Worm (Caenorhabditis elegans): ENCODE data around the gene cec-7.

DNA sequence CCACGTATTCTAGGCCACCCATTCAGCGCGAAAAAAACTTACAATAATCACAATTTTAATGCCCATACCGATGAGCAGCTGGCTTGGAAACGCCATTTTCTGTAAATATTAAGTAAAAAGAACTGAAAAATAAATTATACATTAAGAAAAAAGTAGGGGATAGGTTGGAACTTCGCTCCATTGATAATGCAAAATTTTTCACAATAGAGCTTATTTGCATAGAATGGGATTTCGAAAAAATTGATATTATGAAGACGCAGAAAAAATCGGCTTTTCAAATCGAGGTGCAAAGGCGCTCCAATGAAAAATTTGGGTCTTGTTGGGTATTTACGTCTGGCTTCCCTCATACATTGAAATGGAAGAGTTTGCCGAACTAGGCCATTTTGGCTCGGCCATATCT is 41.2 kb upstream of the cec-7 start, which contains the start of gene Y37D8A.16:
- no peak for TF ChIP-seq jun-1 (tag; optimal IDR thresholded peaks at IDR 0.05)
- TF ChIP-seq nhr-25 (tag; optimal IDR thresholded peaks at IDR 0.05) = no peak
- TF ChIP-seq nhr-76 (tag; optimal IDR thresholded peaks at IDR 0.05) = no peak
- TF ChIP-seq fos-1 (tag; optimal IDR thresholded peaks at IDR 0.05) = no peak
- TF ChIP-seq nhr-11 (tag; optimal IDR thresholded peaks at IDR 0.05) = no peak
- TF ChIP-seq nfya-1 (tag; optimal IDR thresholded peaks at IDR 0.05; ENCODE audit: insufficient read depth) = no peak
